Worm (Caenorhabditis elegans): ENCODE measurements around the gene unc-3.

unc-3 gene

DNA sequence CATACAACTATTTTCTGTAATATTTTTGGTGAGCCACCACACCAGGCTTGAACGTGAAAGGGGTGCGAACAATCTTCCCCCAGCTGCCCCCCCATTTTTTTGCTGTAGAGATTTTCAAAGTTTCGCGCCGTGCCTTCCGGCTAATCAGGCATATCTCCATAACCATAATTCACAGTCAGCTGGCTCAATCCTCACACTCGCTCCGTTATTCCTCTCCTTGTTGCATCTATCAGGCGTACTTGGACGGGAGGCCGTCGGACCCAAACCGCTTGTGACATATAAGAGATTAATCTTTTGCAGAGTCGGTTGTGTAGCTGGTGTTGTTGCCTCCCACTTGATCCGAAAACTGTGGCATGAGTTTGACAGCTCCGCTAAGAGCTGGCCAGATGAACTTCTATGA, at the start of gene unc-3:
Gene unc-3 (plus strand): TSS at position 301 of the 400 bp plus-strand sequence.
- TF ChIP-seq K02D7.2 (tag; optimal IDR thresholded peaks at IDR 0.05) (no peak), ceh-6 (GFP tag; optimal IDR thresholded peaks at IDR 0.05) (no peak)

DNA sequence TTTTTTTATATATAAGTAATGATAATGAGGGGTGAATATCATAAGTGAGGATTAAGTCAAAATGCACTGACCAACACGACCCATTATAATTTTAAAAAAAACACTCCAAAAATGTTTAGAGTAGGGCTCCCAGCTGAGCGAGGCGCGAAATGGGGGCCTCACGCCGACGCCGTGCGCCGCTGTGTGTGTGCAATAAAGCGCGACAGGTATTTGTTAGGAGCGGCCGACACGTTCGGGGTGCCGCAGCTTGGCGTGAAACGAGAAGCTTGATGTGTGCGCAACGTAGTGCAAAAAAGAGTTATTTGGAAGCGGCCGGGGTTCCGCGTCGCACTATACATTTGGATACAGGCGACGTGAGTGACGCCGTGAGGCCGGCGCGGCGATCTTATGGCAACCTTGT, 48.4 kb upstream of the unc-3 start:
- no peak for TF ChIP-seq ceh-22 (tag; optimal IDR thresholded peaks at IDR 0.05)
- TF ChIP-seq ceh-14 (tag; optimal IDR thresholded peaks at IDR 0.05) = no peak
- TF ChIP-seq sox-2 (GFP tag; IDR thresholded peaks at IDR 0.05) = no peak
- no peak for TF ChIP-seq pag-3 (tag; optimal IDR thresholded peaks at IDR 0.05; ENCODE audit: borderline replicate concordance)
- TF ChIP-seq madf-2 (tag; optimal IDR thresholded peaks at IDR 0.05) = no peak
- TF ChIP-seq ref-2 (tag; optimal IDR thresholded peaks at IDR 0.05) = no peak
- TF ChIP-seq sox-4 (tag; optimal IDR thresholded peaks at IDR 0.05) = no peak
- TF ChIP-seq odd-2 (tag; optimal IDR thresholded peaks at IDR 0.05) = no peak
- no peak for TF ChIP-seq unc-3 (GFP tag; conservative IDR thresholded peaks at IDR 0.05)
- TF ChIP-seq unc-3 (tag; optimal IDR thresholded peaks at IDR 0.05) = no peak
- no peak for TF ChIP-seq rnt-1 (tag; optimal IDR thresholded peaks at IDR 0.05)
- TF ChIP-seq pax-1 (tag; optimal IDR thresholded peaks at IDR 0.05) = no peak
- no peak for TF ChIP-seq tbx-7 (tag; optimal IDR thresholded peaks at IDR 0.05)
- TF ChIP-seq F13H6.1 (tag; optimal IDR thresholded peaks at IDR 0.05) = no peak
- no peak for TF ChIP-seq dmd-4 (tag; optimal IDR thresholded peaks at IDR 0.05; ENCODE audit: borderline replicate concordance)
- no peak for TF ChIP-seq hlh-6 (tag; optimal IDR thresholded peaks at IDR 0.05)
- no peak for TF ChIP-seq ceh-6 (GFP tag; optimal IDR thresholded peaks at IDR 0.05)
- TF ChIP-seq C38D4.7 (GFP tag; optimal IDR thresholded peaks at IDR 0.05) = no peak
- no peak for TF ChIP-seq fax-1 (tag; optimal IDR thresholded peaks at IDR 0.05)

DNA sequence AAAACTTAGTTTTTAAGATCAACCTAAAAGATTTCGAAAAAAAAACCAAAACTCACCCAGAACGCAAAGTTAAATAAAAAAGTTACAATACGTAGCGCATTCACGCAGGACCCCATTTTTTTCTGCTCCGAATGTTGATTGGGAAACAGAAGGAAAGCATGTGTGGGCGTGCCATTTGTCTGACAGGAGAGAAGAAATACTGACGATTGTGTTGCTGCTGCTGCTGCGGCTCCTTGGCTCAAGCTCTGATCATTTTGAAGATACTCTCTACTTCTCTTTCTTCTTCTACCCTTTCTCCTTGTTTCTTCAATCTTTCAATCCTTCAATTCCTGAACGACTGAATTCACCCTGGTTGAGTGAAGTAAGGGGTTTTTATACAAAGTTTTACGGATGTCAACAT, 44.0 kb upstream of the unc-3 start, which contains the start of gene tsp-8:
Gene tsp-8 (minus strand): TSS at position 185 of the 400 bp plus-strand sequence.
- TF ChIP-seq ceh-18 (tag; optimal IDR thresholded peaks at IDR 0.05) (peak; percentile 6), pag-3 (tag; optimal IDR thresholded peaks at IDR 0.05; ENCODE audit: borderline replicate concordance) (no peak)

DNA sequence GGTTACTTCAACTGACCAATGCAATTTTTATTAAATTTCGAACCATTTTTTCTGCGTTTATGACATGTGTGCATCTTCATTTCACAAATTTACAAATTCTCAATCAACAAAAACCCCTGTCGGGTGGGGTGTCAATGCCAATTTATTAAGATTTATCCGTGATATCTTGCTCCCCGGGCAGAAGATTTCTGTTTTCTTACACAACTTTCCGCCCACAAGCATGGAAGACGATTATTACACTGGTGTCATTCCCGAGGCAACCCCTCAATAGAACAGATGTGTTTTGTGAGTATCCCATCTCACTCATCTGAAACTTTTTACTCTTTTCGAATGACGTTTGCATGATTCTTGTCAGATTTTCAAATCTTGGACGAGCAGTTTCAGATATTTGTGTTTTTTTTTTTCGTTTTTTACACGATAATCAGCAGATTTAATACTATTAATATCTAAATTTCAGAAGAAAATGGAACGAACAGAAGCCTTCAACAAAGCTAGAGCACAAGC, 41.5 kb upstream of the unc-3 start, which contains the start of gene F33C8.4:
Gene F33C8.4 (plus strand): TSS at position 454 of the 504 bp plus-strand sequence.
- TF ChIP-seq syd-9 (tag; optimal IDR thresholded peaks at IDR 0.05) (no peak), ceh-18 (tag; optimal IDR thresholded peaks at IDR 0.05) (peak; percentile 49)

DNA sequence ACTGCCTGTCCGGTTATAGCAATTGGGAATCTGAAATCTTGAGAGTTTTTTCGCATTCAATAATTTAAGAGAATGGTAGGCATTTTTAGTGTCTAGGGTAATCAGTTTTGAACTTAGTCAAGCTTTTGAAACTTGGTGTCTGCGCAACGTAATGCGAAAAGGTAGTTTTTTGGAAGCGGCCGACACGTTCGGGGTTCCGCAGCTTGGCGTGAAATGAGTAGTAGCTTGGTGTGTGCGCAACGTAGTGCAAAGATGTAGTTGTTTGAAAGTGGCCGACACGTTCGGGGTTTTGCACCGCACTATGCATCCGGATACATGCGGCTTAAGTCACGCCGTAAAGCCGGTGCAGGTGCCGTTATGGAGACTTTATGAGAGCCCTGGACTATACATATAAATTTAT, 37.1 kb upstream of the unc-3 start:
- TF ChIP-seq sox-4 (tag; optimal IDR thresholded peaks at IDR 0.05) (no peak), ceh-14 (tag; optimal IDR thresholded peaks at IDR 0.05) (no peak), hlh-6 (tag; optimal IDR thresholded peaks at IDR 0.05) (no peak), fkh-6 (tag; optimal IDR thresholded peaks at IDR 0.05) (no peak)

DNA sequence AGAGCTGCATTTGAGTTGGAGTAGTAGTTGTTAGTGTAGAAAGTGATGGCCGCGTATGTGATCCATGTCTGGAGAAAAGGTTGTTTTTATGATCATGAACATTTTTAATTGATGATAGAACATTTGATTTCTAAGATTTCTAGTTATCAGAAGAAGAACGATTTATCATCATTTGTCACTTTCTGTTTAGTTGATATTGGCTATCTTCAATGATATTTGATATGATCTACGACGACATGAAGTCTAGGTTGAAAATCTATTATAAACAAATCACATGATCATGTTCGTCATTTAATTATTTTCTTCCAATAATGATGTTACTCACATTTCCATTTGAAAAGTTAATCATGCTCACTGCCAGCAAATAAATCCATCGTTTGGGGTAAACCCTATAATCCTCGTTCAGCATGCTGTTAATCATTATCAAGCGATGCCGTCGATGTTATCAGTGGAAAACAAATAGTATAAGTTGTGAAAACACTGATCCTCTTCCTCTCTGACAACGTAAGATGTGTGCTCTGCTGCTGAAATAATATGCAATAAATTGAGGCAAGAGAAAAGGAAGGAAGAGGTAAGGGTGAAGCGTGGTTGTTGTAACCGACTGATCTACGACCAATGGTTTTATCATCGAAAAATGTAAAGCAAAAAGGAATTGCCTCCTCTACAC, 36.2 kb upstream of the unc-3 start:
- TF ChIP-seq pax-1 (tag; optimal IDR thresholded peaks at IDR 0.05) (no peak), K02D7.2 (tag; optimal IDR thresholded peaks at IDR 0.05) (no peak), sox-2 (GFP tag; IDR thresholded peaks at IDR 0.05) (no peak), fax-1 (tag; optimal IDR thresholded peaks at IDR 0.05) (no peak), syd-9 (tag; optimal IDR thresholded peaks at IDR 0.05) (no peak), fkh-10 (GFP tag; optimal IDR thresholded peaks at IDR 0.05) (no peak), rnt-1 (tag; optimal IDR thresholded peaks at IDR 0.05) (no peak), elt-2 (tag; optimal IDR thresholded peaks at IDR 0.05) (no peak), unc-3 (GFP tag; conservative IDR thresholded peaks at IDR 0.05) (no peak), unc-3 (tag; optimal IDR thresholded peaks at IDR 0.05) (no peak), hlh-6 (tag; optimal IDR thresholded peaks at IDR 0.05) (no peak), ceh-9 (tag; optimal IDR thresholded peaks at IDR 0.05) (no peak)

DNA sequence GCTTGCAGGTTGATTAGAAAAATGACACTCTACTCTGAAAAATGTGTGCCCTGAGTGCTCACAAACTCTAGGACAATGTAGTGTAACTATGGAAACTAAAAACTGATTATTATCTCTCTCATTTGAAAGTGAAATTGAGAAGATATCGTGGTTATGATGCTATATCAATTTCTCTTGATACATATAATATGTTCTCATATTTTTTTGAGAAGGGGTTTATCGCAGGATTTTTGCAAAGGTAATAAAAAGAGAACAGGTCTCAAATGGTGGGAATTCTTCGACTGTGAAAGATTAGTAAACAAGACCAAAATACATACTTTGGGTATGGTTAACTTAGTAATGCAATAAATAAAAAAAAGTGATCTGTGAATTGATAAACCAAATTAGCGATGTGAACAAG, 35.7 kb upstream of the unc-3 start:
- TF ChIP-seq F13H6.1 (tag; optimal IDR thresholded peaks at IDR 0.05) = no peak
- TF ChIP-seq ttx-3 (tag; optimal IDR thresholded peaks at IDR 0.05) = no peak
- no peak for TF ChIP-seq ceh-48 (tag; optimal IDR thresholded peaks at IDR 0.05)
- no peak for TF ChIP-seq K09A11.1 (tag; optimal IDR thresholded peaks at IDR 0.05; ENCODE audit: insufficient read depth)
- TF ChIP-seq ceh-19 (GFP tag; optimal IDR thresholded peaks at IDR 0.05) = no peak
- no peak for TF ChIP-seq pag-3 (tag; optimal IDR thresholded peaks at IDR 0.05; ENCODE audit: borderline replicate concordance)
- TF ChIP-seq lin-11 (tag; optimal IDR thresholded peaks at IDR 0.05) = no peak
- no peak for TF ChIP-seq tbx-7 (tag; optimal IDR thresholded peaks at IDR 0.05)
- TF ChIP-seq ztf-16 (tag; optimal IDR thresholded peaks at IDR 0.05) = no peak
- no peak for TF ChIP-seq pqm-1 (tag; optimal IDR thresholded peaks at IDR 0.05)
- no peak for TF ChIP-seq ceh-14 (tag; optimal IDR thresholded peaks at IDR 0.05)
- no peak for TF ChIP-seq unc-3 (GFP tag; conservative IDR thresholded peaks at IDR 0.05)
- no peak for TF ChIP-seq unc-3 (tag; optimal IDR thresholded peaks at IDR 0.05)
- TF ChIP-seq ceh-6 (GFP tag; optimal IDR thresholded peaks at IDR 0.05) = no peak
- no peak for TF ChIP-seq fkh-10 (GFP tag; optimal IDR thresholded peaks at IDR 0.05)
- no peak for TF ChIP-seq fkh-6 (tag; optimal IDR thresholded peaks at IDR 0.05)
- TF ChIP-seq C08G9.2 (tag; optimal IDR thresholded peaks at IDR 0.05) = no peak
- no peak for TF ChIP-seq dmd-4 (tag; optimal IDR thresholded peaks at IDR 0.05; ENCODE audit: borderline replicate concordance)
- no peak for TF ChIP-seq che-1 (tag; optimal IDR thresholded peaks at IDR 0.05)
- TF ChIP-seq hlh-13 (GFP tag; optimal IDR thresholded peaks at IDR 0.05) = no peak
- no peak for TF ChIP-seq elt-2 (tag; optimal IDR thresholded peaks at IDR 0.05)

Data from whole organism, late embryonic.